Worm (Caenorhabditis elegans) whole organism, young adult: ENCODE data around the gene rig-1.
A peak's percentile ranks its signal among the peaks of the same experiment; 100 is the strongest.

Experiments
- B0035.1 ChIP-seq: sonication (generic microtip); optimal IDR thresholded peaks from 2 replicates; lab custom pipeline; 2016; ENCODE audit warnings: missing genetic modification characterization, mild to moderate bottlenecking, missing compliant biosample characterization, missing genotype, missing genetic modification reagents
- B0261.1 ChIP-seq: sonication (generic microtip); optimal IDR thresholded peaks from 2 replicates; lab custom pipeline; 2016; ENCODE audit warnings: mild to moderate bottlenecking, missing genetic modification characterization, moderate library complexity, missing compliant biosample characterization
- C17E4.6 ChIP-seq: fragments of 200-800 bp; sonication (Bioruptor generic); IDR thresholded peaks from 2 replicates; pipeline ENCODE4 v1.3.6; 2022; ENCODE audit warnings: missing genetic modification reagents, missing genetic modification characterization, missing compliant biosample characterization
- D2030.7 ChIP-seq: fragments of 200-800 bp; sonication (Bioruptor generic); IDR thresholded peaks from 2 replicates; pipeline ENCODE4 v1.3.6; 2022; ENCODE audit warnings: missing genetic modification reagents, missing genetic modification characterization, missing compliant biosample characterization
- F23B12.7 ChIP-seq: sonication (generic microtip); optimal IDR thresholded peaks from 2 replicates; lab custom pipeline; 2017; ENCODE audit warnings: missing genetic modification characterization, mild to moderate bottlenecking, missing compliant biosample characterization, antibody characterized with exemption, moderate library complexity; ENCODE audit not compliant: insufficient read depth
- F33H1.4 ChIP-seq: fragments of 200-800 bp; sonication (Bioruptor generic); IDR thresholded peaks from 2 replicates; pipeline ENCODE4 v1.3.6; 2022; ENCODE audit warnings: missing genetic modification reagents, missing genetic modification characterization, missing compliant biosample characterization
- F37B4.10 ChIP-seq: fragments of 200-800 bp; sonication (Bioruptor generic); IDR thresholded peaks from 2 replicates; pipeline ENCODE4 v1.3.6; 2022; ENCODE audit warnings: missing genetic modification characterization, missing compliant biosample characterization
- F52B5.7 ChIP-seq: sonication (generic microtip); optimal IDR thresholded peaks from 2 replicates; lab custom pipeline; 2016; ENCODE audit warnings: mild to moderate bottlenecking, missing genetic modification characterization, missing compliant biosample characterization
- T26A5.8 ChIP-seq: sonication (generic microtip); optimal IDR thresholded peaks from 2 replicates; lab custom pipeline; 2016; ENCODE audit warnings: missing genetic modification characterization, missing compliant biosample characterization
- Y67H2A.10 ChIP-seq: fragments of 200-800 bp; sonication (Bioruptor generic); conservative IDR thresholded peaks from 2 replicates; pipeline ENCODE4 v1.3.6; 2022; ENCODE audit warnings: missing genetic modification reagents, missing genetic modification characterization, missing compliant biosample characterization
- Y79H2A.3 ChIP-seq: fragments of 200-800 bp; sonication (Bioruptor generic); conservative IDR thresholded peaks from 2 replicates; pipeline ENCODE4 v1.3.6; 2022; ENCODE audit warnings: missing genetic modification reagents, missing genetic modification characterization, missing compliant biosample characterization
- ama-1 ChIP-seq, 3 experiments: fragments of 150-350 bp in 1 of 3; sonication (generic microtip) in 2 of 3; optimal IDR thresholded peaks; 2 replicates each; lab custom pipeline; 2014 to 2018; ENCODE audit warnings: missing biosample characterization in 2 of 3, missing genetic modification characterization in 2 of 3, missing genetic modification reagents in 2 of 3
- aptf-3 ChIP-seq: fragments of 200-800 bp; sonication (Bioruptor generic); IDR thresholded peaks from 2 replicates; pipeline ENCODE4 v1.3.6; 2022; ENCODE audit warnings: missing genetic modification characterization, missing compliant biosample characterization
- atf-7 ChIP-seq: sonication (generic microtip); optimal IDR thresholded peaks from 2 replicates; lab custom pipeline; 2017; ENCODE audit warnings: mild to moderate bottlenecking, missing genetic modification characterization, missing compliant biosample characterization
- athp-1 ChIP-seq: sonication (generic microtip); optimal IDR thresholded peaks from 2 replicates; lab custom pipeline; 2017; ENCODE audit warnings: mild to moderate bottlenecking, missing genetic modification characterization, missing compliant biosample characterization
- attf-3 ChIP-seq: fragments of 200-800 bp; sonication (Bioruptor generic); conservative IDR thresholded peaks from 2 replicates; pipeline ENCODE4 v1.3.6; 2022; ENCODE audit warnings: missing genetic modification reagents, missing genetic modification characterization, missing compliant biosample characterization
- attf-6 ChIP-seq: fragments of 200-800 bp; sonication (Bioruptor generic); IDR thresholded peaks from 2 replicates; pipeline ENCODE4 v1.3.6; 2022; ENCODE audit warnings: missing genetic modification reagents, missing genetic modification characterization, missing compliant biosample characterization
- ceh-100 ChIP-seq: fragments of 200-800 bp; sonication (Bioruptor generic); IDR thresholded peaks from 2 replicates; pipeline ENCODE4 v1.3.6; 2022; ENCODE audit warnings: missing genetic modification reagents, missing genetic modification characterization, missing compliant biosample characterization
- ceh-79 ChIP-seq: sonication (generic microtip); optimal IDR thresholded peaks from 2 replicates; lab custom pipeline; 2017; ENCODE audit warnings: mild to moderate bottlenecking, missing genetic modification characterization, missing compliant biosample characterization
- chd-7 ChIP-seq: sonication (generic microtip); optimal IDR thresholded peaks from 2 replicates; lab custom pipeline; 2016; ENCODE audit warnings: mild to moderate bottlenecking, missing genetic modification characterization, moderate library complexity, missing compliant biosample characterization
- die-1 ChIP-seq: sonication (generic microtip); optimal IDR thresholded peaks from 2 replicates; lab custom pipeline; 2016; ENCODE audit warnings: missing genotype, mild to moderate bottlenecking, missing genetic modification characterization, missing compliant biosample characterization
- dox-1 ChIP-seq: fragments of 200-800 bp; sonication (Bioruptor generic); IDR thresholded peaks from 2 replicates; pipeline ENCODE4 v1.3.6; 2022; ENCODE audit warnings: missing genetic modification reagents, missing genetic modification characterization, missing compliant biosample characterization
- dpl-1 ChIP-seq: fragments of 150-350 bp; optimal IDR thresholded peaks from 2 replicates; lab custom pipeline; 2014; ENCODE audit warnings: missing biosample characterization, missing genetic modification reagents, missing genetic modification characterization
- efl-1 ChIP-seq: fragments of 150-350 bp; optimal IDR thresholded peaks from 2 replicates; lab custom pipeline; 2014; ENCODE audit warnings: missing biosample characterization, missing genetic modification reagents, missing genetic modification characterization
- egl-44 ChIP-seq: fragments of 200-800 bp; sonication (Bioruptor generic); IDR thresholded peaks from 2 replicates; pipeline ENCODE4 v1.3.6; 2022; ENCODE audit warnings: missing genetic modification reagents, missing genetic modification characterization, missing compliant biosample characterization
- ets-4 ChIP-seq: fragments of 200-800 bp; sonication (Bioruptor generic); optimal IDR thresholded peaks from 2 replicates; lab custom pipeline; 2018; ENCODE audit warnings: mild to moderate bottlenecking, missing genetic modification characterization, missing compliant biosample characterization
- fkh-3 ChIP-seq: sonication (generic microtip); optimal IDR thresholded peaks from 2 replicates; lab custom pipeline; 2016; ENCODE audit warnings: mild to moderate bottlenecking, missing genetic modification characterization, missing compliant biosample characterization
- gei-17 ChIP-seq: fragments of 200-800 bp; sonication (Bioruptor generic); optimal IDR thresholded peaks from 2 replicates; lab custom pipeline; 2018; ENCODE audit warnings: mild to moderate bottlenecking, missing genetic modification characterization, missing compliant biosample characterization
- hlh-26 ChIP-seq: fragments of 200-800 bp; sonication (Bioruptor generic); conservative IDR thresholded peaks from 2 replicates; pipeline ENCODE4 v1.3.6; 2022; ENCODE audit warnings: missing genetic modification reagents, missing genetic modification characterization, missing compliant biosample characterization
- hrde-1 ChIP-seq: sonication (generic microtip); optimal IDR thresholded peaks from 2 replicates; lab custom pipeline; 2016; ENCODE audit warnings: missing genetic modification characterization, mild to moderate bottlenecking, missing compliant biosample characterization, moderate library complexity, missing genotype, missing genetic modification reagents, borderline replicate concordance
- let-607 ChIP-seq, 2 experiments: fragments of 200-800 bp in 1 of 2; sonication (Bioruptor generic) in 1 of 2; sonication (generic microtip) in 1 of 2; optimal IDR thresholded peaks; 2 replicates each; lab custom pipeline; 2016 to 2018; ENCODE audit warnings: mild to moderate bottlenecking in 2 of 2, missing compliant biosample characterization in 2 of 2, missing genetic modification characterization in 2 of 2, moderate library complexity in 2 of 2, missing genotype in 1 of 2
- lin-26 ChIP-seq: fragments of 200-800 bp; sonication (Bioruptor generic); IDR thresholded peaks from 2 replicates; pipeline ENCODE4 v1.3.6; 2022; ENCODE audit warnings: missing genetic modification reagents, missing genetic modification characterization, missing compliant biosample characterization
- lin-40 ChIP-seq: sonication (generic microtip); optimal IDR thresholded peaks from 2 replicates; lab custom pipeline; 2016; ENCODE audit warnings: missing genetic modification characterization, mild to moderate bottlenecking, missing compliant biosample characterization, missing genotype, missing genetic modification reagents
- lin-54 ChIP-seq: fragments of 200-800 bp; sonication (Bioruptor generic); optimal IDR thresholded peaks from 2 replicates; lab custom pipeline; 2018; ENCODE audit warnings: mild to moderate bottlenecking, missing genetic modification characterization, missing compliant biosample characterization
- madf-10 ChIP-seq: sonication (generic microtip); optimal IDR thresholded peaks from 2 replicates; lab custom pipeline; 2016; ENCODE audit warnings: mild to moderate bottlenecking, missing genetic modification characterization, missing compliant biosample characterization
- mel-28 ChIP-seq: sonication (generic microtip); optimal IDR thresholded peaks from 2 replicates; lab custom pipeline; 2016; ENCODE audit warnings: borderline replicate concordance, mild to moderate bottlenecking, missing genetic modification characterization, missing compliant biosample characterization
- mes-4 ChIP-seq: sonication (generic microtip); optimal IDR thresholded peaks from 2 replicates; lab custom pipeline; 2016; ENCODE audit warnings: missing genotype, missing genetic modification characterization, missing compliant biosample characterization
- mxl-1 ChIP-seq: sonication (generic microtip); optimal IDR thresholded peaks from 2 replicates; lab custom pipeline; 2016; ENCODE audit warnings: missing genetic modification characterization, missing compliant biosample characterization
- nfya-2 ChIP-seq: fragments of 200-800 bp; sonication (Bioruptor generic); IDR thresholded peaks from 2 replicates; pipeline ENCODE4 v1.3.6; 2022; ENCODE audit warnings: missing genetic modification reagents, missing genetic modification characterization, missing compliant biosample characterization
- nhr-27 ChIP-seq: fragments of 200-800 bp; sonication (Bioruptor generic); optimal IDR thresholded peaks from 2 replicates; lab custom pipeline; 2018; ENCODE audit warnings: mild to moderate bottlenecking, missing genetic modification characterization, moderate library complexity, missing compliant biosample characterization
- nhr-80 ChIP-seq: sonication (generic microtip); optimal IDR thresholded peaks from 2 replicates; lab custom pipeline; 2016; ENCODE audit warnings: missing genetic modification characterization, missing compliant biosample characterization
- pbrm-1 ChIP-seq: fragments of 200-800 bp; sonication (Bioruptor generic); IDR thresholded peaks from 2 replicates; pipeline ENCODE4 v1.3.6; 2022; ENCODE audit warnings: missing genetic modification reagents, missing genetic modification characterization, missing compliant biosample characterization
- rcor-1 ChIP-seq: fragments of 200-800 bp; sonication (Bioruptor generic); IDR thresholded peaks from 2 replicates; pipeline ENCODE4 v1.3.6; 2022; ENCODE audit warnings: missing genetic modification reagents, missing genetic modification characterization, missing compliant biosample characterization
- rpc-1 ChIP-seq, 2 experiments: fragments of 150-350 bp in 1 of 2; sonication (generic microtip) in 1 of 2; optimal IDR thresholded peaks; 2 replicates each; lab custom pipeline; 2014 to 2018; ENCODE audit warnings: missing biosample characterization in 1 of 2, missing genetic modification characterization in 1 of 2, missing genetic modification reagents in 1 of 2, missing genotype in 1 of 2
- zfh-2 ChIP-seq: fragments of 200-800 bp; sonication (Bioruptor generic); conservative IDR thresholded peaks from 2 replicates; pipeline ENCODE4 v1.3.6; 2022; ENCODE audit warnings: missing genetic modification reagents, missing genetic modification characterization, missing compliant biosample characterization
- ztf-18 ChIP-seq: sonication (generic microtip); optimal IDR thresholded peaks from 2 replicates; lab custom pipeline; 2016; ENCODE audit warnings: missing genotype, mild to moderate bottlenecking, missing genetic modification characterization, missing compliant biosample characterization
- ztf-22 ChIP-seq: fragments of 200-800 bp; sonication (Bioruptor generic); optimal IDR thresholded peaks from 2 replicates; lab custom pipeline; 2018; ENCODE audit warnings: mild to moderate bottlenecking, missing genetic modification characterization, moderate library complexity, missing compliant biosample characterization

Gene rig-1

ce11 chrX:8648582-8648981 is 11.8 kb upstream of the rig-1 start:
- TF ChIP-seq attf-6 (GFP tag; lab: Robert Waterston, UW), result no peak
- TF ChIP-seq F33H1.4, result no peak
- TF ChIP-seq F52B5.7 (tag; lab: Kevin White, UChicago), result no peak
- TF ChIP-seq nfya-2 (GFP tag; lab: Robert Waterston, UW), result no peak
- no peak for TF ChIP-seq Y79H2A.3
- no peak for TF ChIP-seq F23B12.7 (tag; lab: Kevin White, UChicago)
- TF ChIP-seq ceh-100 (GFP tag; lab: Robert Waterston, UW), result no peak
- TF ChIP-seq D2030.7 (GFP tag; lab: Robert Waterston, UW), result no peak
- TF ChIP-seq F37B4.10 (GFP tag; lab: Robert Waterston, UW), result no peak

DNA sequence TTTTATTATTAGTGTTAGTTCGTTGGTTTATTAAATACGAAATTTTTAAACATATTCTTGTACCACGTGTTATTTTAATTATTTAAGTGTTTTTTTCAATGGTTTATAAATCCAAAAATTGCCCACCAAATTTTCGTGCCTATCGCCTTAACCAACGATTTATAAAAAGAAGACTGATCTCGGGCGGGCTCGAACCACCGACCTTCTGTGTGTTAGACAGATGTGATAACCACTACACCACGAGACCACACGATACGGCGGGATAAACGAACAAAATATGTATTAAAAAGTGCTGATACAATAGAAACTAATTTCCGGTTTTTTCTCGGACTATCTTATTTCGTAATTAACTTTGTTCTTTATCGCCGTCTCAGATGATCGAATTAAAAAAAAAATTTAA is 9.9 kb upstream of the rig-1 start:
- TF ChIP-seq fkh-3 (tag; lab: Kevin White, UChicago) (no peak), atf-7 (no peak), mes-4 (tag; lab: Kevin White, UChicago) (peak; percentile 10), athp-1 (tag; lab: Kevin White, UChicago) (peak; percentile 58), hlh-26 (no peak), rcor-1 (GFP tag; lab: Robert Waterston, UW) (peak; percentile 66), zfh-2 (no peak), efl-1 (GFP tag; lab: Kevin White, UChicago) (peak; percentile 13), chd-7 (peak; percentile 24), rpc-1 (optimal IDR thresholded peaks at IDR 0.05; lab: Kevin White, UChicago) (peak; percentile 93), rpc-1 (tag; optimal IDR thresholded peaks at IDR 0.05; lab: Kevin White, UChicago) (peak; percentile 95), ztf-18 (tag; lab: Kevin White, UChicago) (peak; percentile 54), lin-40 (tag; lab: Kevin White, UChicago) (peak; percentile 39), gei-17 (GFP tag; lab: Kevin White, UChicago) (no peak), T26A5.8 (tag; lab: Kevin White, UChicago) (peak; percentile 50), ztf-22 (GFP tag; lab: Kevin White, UChicago) (peak; percentile 18), egl-44 (GFP tag; lab: Robert Waterston, UW) (0 out of 2 replicates have a peak, but pooled peaks have one; percentile 55), ceh-79 (tag; lab: Kevin White, UChicago) (peak; percentile 18), mxl-1 (peak; percentile 3), lin-54 (GFP tag; lab: Kevin White, UChicago) (no peak), die-1 (tag; lab: Kevin White, UChicago) (peak; percentile 77), madf-10 (tag; lab: Kevin White, UChicago) (peak; percentile 43), ama-1 (optimal IDR thresholded peaks at IDR 0.05; lab: Kevin White, UChicago) (no peak), ama-1 (GFP tag; optimal IDR thresholded peaks at IDR 0.05; lab: Kevin White, UChicago) (peak; percentile 7 to 68), attf-3 (GFP tag; lab: Robert Waterston, UW) (no peak), hrde-1 (peak; percentile 51), nhr-27 (no peak), Y67H2A.10 (GFP tag; lab: Robert Waterston, UW) (0 out of 2 replicates have a peak, but pooled peaks have one; percentile 9), let-607 (tag; optimal IDR thresholded peaks at IDR 0.05; lab: Kevin White, UChicago) (peak; percentile 38 to 51), ets-4 (no peak), mel-28 (tag; lab: Kevin White, UChicago) (no peak), dox-1 (no peak; the same call in 1 of the 2 replicates), lin-26 (GFP tag; lab: Robert Waterston, UW) (peak; percentile 88), nhr-80 (tag; lab: Kevin White, UChicago) (peak; percentile 18), attf-6 (GFP tag; lab: Robert Waterston, UW) (peak; percentile 72; the same call in 1 of the 2 replicates), B0035.1 (peak; percentile 69), pbrm-1 (GFP tag; lab: Robert Waterston, UW) (peak; percentile 80), aptf-3 (GFP tag; lab: Robert Waterston, UW) (no peak), B0261.1 (peak; percentile 84), ceh-100 (GFP tag; lab: Robert Waterston, UW) (peak; percentile 33), dpl-1 (GFP tag; lab: Kevin White, UChicago) (no peak), C17E4.6 (GFP tag; lab: Robert Waterston, UW) (no peak)
